Worm (Caenorhabditis elegans): ENCODE data around the gene dmd-7.
A peak's percentile ranks its signal among the peaks of the same experiment; 100 is the strongest.

Gene dmd-7

DNA sequence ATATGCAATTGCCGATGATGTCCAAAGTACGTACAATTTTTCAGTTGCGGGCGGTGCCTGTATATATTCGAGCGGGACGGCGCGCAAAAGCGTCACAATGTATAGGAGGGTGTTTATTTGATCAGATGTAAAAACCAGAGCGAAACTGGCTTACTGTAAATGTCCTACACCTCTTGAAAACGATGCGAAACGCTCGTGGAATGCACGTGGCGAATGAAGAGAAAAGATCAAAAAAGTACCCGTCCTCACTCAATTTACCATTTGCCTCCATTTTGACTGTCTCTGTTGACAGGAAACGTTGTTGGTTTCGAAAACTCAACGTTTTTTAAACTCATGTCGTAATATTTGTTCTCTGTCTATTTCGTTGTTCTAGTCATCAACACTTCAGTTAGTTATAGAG is 6.0 kb upstream of the dmd-7 start:
- no peak for TF ChIP-seq blmp-1 (tag; optimal IDR thresholded peaks at IDR 0.05)
- no peak for TF ChIP-seq elt-1 (tag; optimal IDR thresholded peaks at IDR 0.05; ENCODE audit: borderline replicate concordance, insufficient read depth)
- TF ChIP-seq zip-8 (tag; optimal IDR thresholded peaks at IDR 0.05) = no peak
- no peak for TF ChIP-seq nhr-12 (tag; optimal IDR thresholded peaks at IDR 0.05)
- no peak for TF ChIP-seq cnd-1 (tag; optimal IDR thresholded peaks at IDR 0.05)
- TF ChIP-seq flh-1 (GFP tag; optimal IDR thresholded peaks at IDR 0.05) = no peak
- no peak for TF ChIP-seq ceh-83 (GFP tag; optimal IDR thresholded peaks at IDR 0.05)
- no peak for TF ChIP-seq sptf-1 (tag; optimal IDR thresholded peaks at IDR 0.05)
- TF ChIP-seq sem-2 (GFP tag; optimal IDR thresholded peaks at IDR 0.05) = no peak
- no peak for TF ChIP-seq lin-32 (GFP tag; optimal IDR thresholded peaks at IDR 0.05)

DNA sequence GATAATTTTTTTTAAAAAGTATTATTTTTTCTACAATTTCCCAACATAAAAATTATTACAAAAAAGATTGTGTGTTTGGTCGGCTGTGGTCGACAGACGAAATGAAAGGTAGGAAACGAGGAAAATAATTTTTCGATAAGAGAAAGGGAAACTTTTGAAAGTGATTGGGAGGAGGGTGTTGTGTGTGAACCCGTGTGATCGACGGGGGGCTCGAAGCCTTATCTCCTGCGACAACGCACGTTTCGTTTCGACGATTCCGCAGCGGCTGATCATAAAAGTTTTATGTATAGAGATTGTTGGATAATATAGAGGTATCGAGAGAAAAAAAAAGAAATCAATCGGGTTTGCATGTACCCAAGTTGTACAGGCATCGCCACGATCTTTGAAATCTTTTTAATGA is 3.5 kb upstream of the dmd-7 start:
- TF ChIP-seq unc-62 (GFP tag; optimal IDR thresholded peaks at IDR 0.05) (no peak), ceh-83 (GFP tag; optimal IDR thresholded peaks at IDR 0.05) (no peak), lsy-2 (tag; optimal IDR thresholded peaks at IDR 0.05) (no peak), mep-1 (tag; optimal IDR thresholded peaks at IDR 0.05) (no peak), nhr-237 (tag; optimal IDR thresholded peaks at IDR 0.05) (no peak), cnd-1 (tag; optimal IDR thresholded peaks at IDR 0.05) (no peak), nhr-2 (tag; optimal IDR thresholded peaks at IDR 0.05) (no peak), elt-1 (tag; optimal IDR thresholded peaks at IDR 0.05; ENCODE audit: borderline replicate concordance, insufficient read depth) (no peak), blmp-1 (tag; optimal IDR thresholded peaks at IDR 0.05) (no peak), ces-1 (GFP tag; optimal IDR thresholded peaks at IDR 0.05) (no peak), mab-5 (tag; optimal IDR thresholded peaks at IDR 0.05) (no peak), ham-2 (GFP tag; optimal IDR thresholded peaks at IDR 0.05) (no peak), nhr-12 (tag; optimal IDR thresholded peaks at IDR 0.05) (no peak), lin-32 (GFP tag; optimal IDR thresholded peaks at IDR 0.05) (no peak), tbx-8 (GFP tag; optimal IDR thresholded peaks at IDR 0.05) (no peak), sptf-1 (tag; optimal IDR thresholded peaks at IDR 0.05) (no peak), unc-39 (tag; optimal IDR thresholded peaks at IDR 0.05) (no peak), lin-13 (tag; optimal IDR thresholded peaks at IDR 0.05) (no peak), flh-1 (GFP tag; optimal IDR thresholded peaks at IDR 0.05) (no peak)

DNA sequence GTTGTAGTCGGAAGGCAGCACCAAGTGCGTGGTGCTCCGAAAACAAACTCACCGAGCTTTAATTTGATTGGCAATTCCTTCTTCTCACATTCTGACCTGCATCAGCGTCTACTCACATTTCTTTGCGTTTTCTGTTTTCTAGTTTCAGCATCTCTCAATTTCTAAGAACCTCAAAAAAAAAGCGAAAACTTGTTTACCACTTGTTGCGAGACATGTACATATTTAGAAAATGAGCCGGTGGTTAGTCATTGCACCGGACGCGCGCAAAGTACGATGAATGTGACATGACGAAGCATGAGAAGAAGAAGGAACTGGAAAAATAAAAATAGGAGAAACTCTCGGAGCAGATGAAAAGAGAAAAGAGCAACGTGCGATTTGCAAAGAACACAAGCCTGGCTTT is 2.1 kb upstream of the dmd-7 start:
- TF ChIP-seq nhr-237 (tag; optimal IDR thresholded peaks at IDR 0.05) (no peak), ces-1 (GFP tag; optimal IDR thresholded peaks at IDR 0.05) (peak; percentile 26), nhr-2 (tag; optimal IDR thresholded peaks at IDR 0.05) (no peak)

DNA sequence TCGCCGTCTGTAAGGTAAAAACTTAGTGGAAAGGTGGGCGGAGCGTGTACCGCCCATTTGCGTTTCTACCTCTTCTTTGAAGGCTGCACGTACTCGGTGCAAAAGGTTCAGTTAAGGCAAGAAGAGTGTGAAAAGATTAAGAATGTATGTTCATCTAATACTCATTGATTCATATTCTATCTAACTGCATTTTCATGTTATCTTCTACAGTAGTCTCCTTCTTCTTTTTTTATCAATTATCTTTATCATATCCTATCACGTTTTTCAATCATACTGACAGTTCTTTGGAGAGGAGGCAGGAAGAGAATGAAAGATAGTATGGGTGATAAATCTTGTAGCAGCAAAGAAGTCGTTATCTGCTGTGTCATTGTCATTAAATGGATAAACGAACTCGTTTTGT is 666 bp downstream of the dmd-7 start:
- TF ChIP-seq mls-2 (tag; optimal IDR thresholded peaks at IDR 0.05) (no peak), unc-62 (GFP tag; optimal IDR thresholded peaks at IDR 0.05) (peak; percentile 35), ceh-83 (GFP tag; optimal IDR thresholded peaks at IDR 0.05) (no peak), elt-1 (tag; optimal IDR thresholded peaks at IDR 0.05; ENCODE audit: borderline replicate concordance, insufficient read depth) (peak; percentile 83), ham-2 (GFP tag; optimal IDR thresholded peaks at IDR 0.05) (peak; percentile 10), elt-3 (tag; optimal IDR thresholded peaks at IDR 0.05) (peak; percentile 79)

DNA sequence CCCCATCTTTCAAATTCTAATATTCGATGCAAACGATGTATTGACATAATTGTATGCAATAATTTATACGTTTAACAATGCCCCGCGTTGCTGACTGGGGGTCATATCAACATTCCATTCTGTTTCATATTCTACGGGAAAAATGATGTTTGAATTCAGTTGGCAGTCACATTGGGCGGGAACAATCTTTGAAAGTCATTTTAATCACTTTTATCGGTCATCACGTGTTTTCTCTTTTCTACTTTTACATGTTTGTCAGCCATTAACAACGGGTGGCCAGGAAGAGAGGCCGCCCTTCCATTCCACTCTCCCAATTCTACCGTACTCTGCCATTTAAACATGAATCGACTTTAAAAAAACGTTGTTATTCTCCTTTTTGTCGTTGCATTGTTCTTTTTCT is 2.0 kb downstream of the dmd-7 start:
- TF ChIP-seq mep-1 (tag; optimal IDR thresholded peaks at IDR 0.05) (no peak), lsy-2 (tag; optimal IDR thresholded peaks at IDR 0.05) (no peak), snpc-4 (tag; optimal IDR thresholded peaks at IDR 0.05) (no peak), M03D4.4 (tag; optimal IDR thresholded peaks at IDR 0.05) (no peak), nhr-12 (tag; optimal IDR thresholded peaks at IDR 0.05) (no peak), unc-62 (GFP tag; optimal IDR thresholded peaks at IDR 0.05) (no peak), ces-1 (GFP tag; optimal IDR thresholded peaks at IDR 0.05) (no peak), elt-1 (tag; optimal IDR thresholded peaks at IDR 0.05; ENCODE audit: borderline replicate concordance, insufficient read depth) (no peak), flh-1 (GFP tag; optimal IDR thresholded peaks at IDR 0.05) (no peak)

DNA sequence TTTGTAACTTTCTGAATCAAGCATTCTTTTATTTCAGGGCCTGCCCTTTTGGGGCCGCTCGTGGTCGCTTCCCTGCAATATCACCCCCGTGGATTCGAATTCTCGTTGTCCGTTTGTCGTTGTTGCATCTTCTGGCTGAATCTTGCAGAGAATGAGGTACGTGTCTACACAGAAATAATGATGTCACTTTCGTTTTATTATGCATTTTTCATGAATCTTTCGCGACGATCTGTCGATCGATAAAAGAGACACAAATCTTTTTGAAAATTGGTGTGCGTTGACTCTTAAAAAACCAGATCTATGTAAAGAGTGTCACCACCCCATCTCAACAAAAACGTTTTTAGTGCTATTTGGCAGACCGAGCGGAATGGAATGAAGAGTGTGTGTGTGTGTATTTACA is 2.4 kb downstream of the dmd-7 start:
- TF ChIP-seq ceh-39 (tag; optimal IDR thresholded peaks at IDR 0.05) (no peak), tbx-8 (GFP tag; optimal IDR thresholded peaks at IDR 0.05) (no peak), nhr-2 (tag; optimal IDR thresholded peaks at IDR 0.05) (no peak), flh-1 (GFP tag; optimal IDR thresholded peaks at IDR 0.05) (no peak), cnd-1 (tag; optimal IDR thresholded peaks at IDR 0.05) (no peak), mls-2 (tag; optimal IDR thresholded peaks at IDR 0.05) (no peak), unc-39 (tag; optimal IDR thresholded peaks at IDR 0.05) (no peak), nhr-12 (tag; optimal IDR thresholded peaks at IDR 0.05) (no peak)
